Fruit fly (Drosophila melanogaster) whole organism, embryonic: ENCODE measurements around the gene shv.
A peak's percentile ranks its signal among the peaks of the same experiment; 100 is the strongest.

Experiments used
- Abd-B ChIP-seq: fragments of 200-800 bp; sonication (Bioruptor generic); optimal IDR thresholded peaks from 2 replicates; lab custom pipeline; 2018; ENCODE audit warnings: missing biosample characterization, mild to moderate bottlenecking, missing genetic modification characterization, moderate library complexity
- Atf6 ChIP-seq: fragments of 200-800 bp; sonication (Bioruptor generic); IDR thresholded peaks from 2 replicates; pipeline ENCODE4 v1.3.6; 2022; ENCODE audit warnings: missing biosample characterization, missing genetic modification characterization
- CG10321 ChIP-seq: fragments of 200-800 bp; sonication (Bioruptor generic); IDR thresholded peaks from 2 replicates; pipeline ENCODE4 v1.3.6; 2022; ENCODE audit warnings: missing biosample characterization, missing genetic modification characterization
- CG12744 ChIP-seq: fragments of 200-800 bp; sonication (Bioruptor generic); optimal IDR thresholded peaks from 2 replicates; lab custom pipeline; 2016; ENCODE audit warnings: missing biosample characterization, missing genetic modification characterization
- CG14965 ChIP-seq: fragments of 200-800 bp; sonication (Bioruptor generic); optimal IDR thresholded peaks from 2 replicates; lab custom pipeline; 2016; ENCODE audit warnings: missing biosample characterization, missing genetic modification characterization, borderline replicate concordance
- CG16779 ChIP-seq: fragments of 200-800 bp; sonication (Bioruptor generic); IDR thresholded peaks from 2 replicates; pipeline ENCODE4 v1.3.6; 2022; ENCODE audit warnings: missing biosample characterization, missing genetic modification characterization
- CG16813 ChIP-seq: fragments of 200-800 bp; sonication (Bioruptor generic); IDR thresholded peaks from 3 replicates; pipeline ENCODE4 v1.3.6; 2022; ENCODE audit warnings: missing biosample characterization, missing genetic modification characterization; ENCODE audit not compliant: partially characterized antibody
- CG17568 ChIP-seq: fragments of 200-800 bp; sonication (Bioruptor generic); optimal IDR thresholded peaks from 2 replicates; lab custom pipeline; 2018; ENCODE audit warnings: missing biosample characterization, mild to moderate bottlenecking, missing genetic modification characterization, moderate library complexity
- CG18262 ChIP-seq: fragments of 200-800 bp; optimal IDR thresholded peaks from 3 replicates; lab custom pipeline; 2019; ENCODE audit warnings: missing biosample characterization, mild to moderate bottlenecking, missing genetic modification characterization, moderate library complexity
- CG31388 ChIP-seq: fragments of 200-800 bp; sonication (Bioruptor generic); optimal IDR thresholded peaks from 2 replicates; lab custom pipeline; 2016; ENCODE audit warnings: missing biosample characterization, missing genetic modification characterization
- CG34224 ChIP-seq: fragments of 200-800 bp; sonication (Bioruptor generic); IDR thresholded peaks from 3 replicates; pipeline ENCODE4 v1.3.6; 2022; ENCODE audit warnings: missing biosample characterization, missing genetic modification characterization; ENCODE audit not compliant: partially characterized antibody
- CG3838 ChIP-seq: fragments of 200-800 bp; sonication (Bioruptor generic); optimal IDR thresholded peaks from 3 replicates; lab custom pipeline; 2016; ENCODE audit warnings: missing biosample characterization, missing genetic modification characterization
- CG6813 ChIP-seq: fragments of 200-800 bp; sonication (Bioruptor generic); optimal IDR thresholded peaks from 2 replicates; lab custom pipeline; 2017; ENCODE audit warnings: missing biosample characterization, missing genetic modification characterization, mild to moderate bottlenecking, moderate library complexity, missing genetic modification reagents
- CG8290 ChIP-seq, 3 experiments: fragments of 200-800 bp; sonication (Bioruptor generic); optimal IDR thresholded peaks; 2 replicates each; lab custom pipeline; 2016 to 2019; ENCODE audit warnings: missing biosample characterization in 3 of 3, missing genetic modification characterization in 3 of 3, mild to moderate bottlenecking in 2 of 3, moderate library complexity in 1 of 3
- ERR ChIP-seq: fragments of 200-800 bp; sonication (Bioruptor generic); optimal IDR thresholded peaks from 2 replicates; lab custom pipeline; 2016; ENCODE audit warnings: missing biosample characterization, missing genetic modification characterization
- Fer1 ChIP-seq: fragments of 200-800 bp; sonication (Bioruptor generic); optimal IDR thresholded peaks from 2 replicates; lab custom pipeline; 2017; ENCODE audit warnings: missing biosample characterization, mild to moderate bottlenecking, missing genetic modification characterization
- H2.0 ChIP-seq: fragments of 200-800 bp; sonication (Bioruptor generic); IDR thresholded peaks from 2 replicates; pipeline ENCODE4 v1.3.6; 2022; ENCODE audit warnings: missing biosample characterization, missing genetic modification characterization
- Lim3 ChIP-seq: fragments of 200-800 bp; sonication (Bioruptor generic); IDR thresholded peaks from 2 replicates; pipeline ENCODE4 v1.3.6; 2022; ENCODE audit warnings: missing biosample characterization, missing genetic modification characterization
- Med ChIP-seq: fragments of 200-800 bp; sonication (Bioruptor generic); peaks from one replicate; lab custom pipeline; 2016; ENCODE audit warnings: missing biosample characterization, missing genetic modification characterization, mild to moderate bottlenecking, inconsistent platforms, moderate library complexity
- Myb ChIP-seq: fragments of 200-800 bp; sonication (Bioruptor generic); optimal IDR thresholded peaks from 2 replicates; lab custom pipeline; 2016; ENCODE audit warnings: missing biosample characterization, missing genetic modification characterization
- NC2β ChIP-seq: fragments of 200-800 bp; sonication (Bioruptor generic); optimal IDR thresholded peaks from 2 replicates; lab custom pipeline; 2016; ENCODE audit warnings: missing biosample characterization, missing genetic modification characterization
- Neu2 ChIP-seq: fragments of 200-800 bp; sonication (Bioruptor generic); optimal IDR thresholded peaks from 3 replicates; lab custom pipeline; 2016; ENCODE audit warnings: missing biosample characterization, missing genetic modification characterization, borderline replicate concordance
- PHDP ChIP-seq: fragments of 200-800 bp; sonication (Bioruptor generic); optimal IDR thresholded peaks from 3 replicates; lab custom pipeline; 2018; ENCODE audit warnings: missing biosample characterization, mild to moderate bottlenecking, missing genetic modification characterization, moderate library complexity
- Sin3A ChIP-seq: fragments of >200 bp; optimal IDR thresholded peaks from 2 replicates; lab custom pipeline; 2018
- Xrp1 ChIP-seq: fragments of 200-800 bp; sonication (Bioruptor generic); IDR thresholded peaks from 2 replicates; pipeline ENCODE4 v1.3.6; 2022; ENCODE audit warnings: missing biosample characterization, missing genetic modification characterization
- ash1 ChIP-seq: fragments of 200-800 bp; sonication (Bioruptor generic); optimal IDR thresholded peaks from 2 replicates; lab custom pipeline; 2018; ENCODE audit warnings: missing biosample characterization, mild to moderate bottlenecking, missing genetic modification characterization
- az2 ChIP-seq: fragments of 200-800 bp; sonication (Bioruptor generic); optimal IDR thresholded peaks from 3 replicates; lab custom pipeline; 2016; ENCODE audit warnings: missing biosample characterization, missing genetic modification characterization
- bigmax ChIP-seq: fragments of 200-800 bp; sonication (Bioruptor generic); optimal IDR thresholded peaks from 2 replicates; lab custom pipeline; 2018; ENCODE audit warnings: missing biosample characterization, mild to moderate bottlenecking, missing genetic modification characterization
- bsh ChIP-seq, 2 experiments: fragments of 200-800 bp; sonication (Bioruptor generic); optimal IDR thresholded peaks; 2 replicates each; lab custom pipeline; 2017 to 2018; ENCODE audit warnings: mild to moderate bottlenecking in 2 of 2, missing biosample characterization in 2 of 2, missing genetic modification characterization in 2 of 2, moderate library complexity in 1 of 2
- danr ChIP-seq: fragments of 200-800 bp; sonication (Bioruptor generic); IDR thresholded peaks from 2 replicates; pipeline ENCODE4 v1.3.6; 2022; ENCODE audit warnings: missing biosample characterization, missing genetic modification characterization
- dimm ChIP-seq: fragments of 200-800 bp; sonication (Bioruptor generic); IDR thresholded peaks from 2 replicates; pipeline ENCODE4 v1.3.6; 2022; ENCODE audit warnings: missing biosample characterization, missing genetic modification characterization
- ind ChIP-seq: fragments of 200-800 bp; sonication (Bioruptor generic); optimal IDR thresholded peaks from 3 replicates; lab custom pipeline; 2016; ENCODE audit warnings: missing biosample characterization, missing genetic modification characterization
- insv ChIP-seq, 2 experiments: fragments of 200-800 bp; sonication (Bioruptor generic); optimal IDR thresholded peaks; 3 replicates each; lab custom pipeline; 2016 to 2018; ENCODE audit warnings: missing biosample characterization in 2 of 2, missing genetic modification characterization in 2 of 2
- ken ChIP-seq: fragments of 200-800 bp; sonication (Bioruptor generic); IDR thresholded peaks from 3 replicates; pipeline ENCODE4 v1.3.6; 2022; ENCODE audit warnings: missing biosample characterization, missing genetic modification characterization
- luna ChIP-seq: fragments of 200-800 bp; sonication (Bioruptor generic); optimal IDR thresholded peaks from 2 replicates; lab custom pipeline; 2016; ENCODE audit warnings: missing biosample characterization, missing genetic modification characterization
- nom ChIP-seq: fragments of 200-800 bp; sonication (Bioruptor generic); optimal IDR thresholded peaks from 2 replicates; lab custom pipeline; 2017; ENCODE audit warnings: missing biosample characterization, missing genetic modification characterization, mild to moderate bottlenecking, moderate library complexity, missing genetic modification reagents
- run ChIP-seq: fragments of 200-800 bp; sonication (Bioruptor generic); optimal IDR thresholded peaks from 3 replicates; lab custom pipeline; 2018; ENCODE audit warnings: missing biosample characterization, mild to moderate bottlenecking, missing genetic modification characterization
- salm ChIP-seq: fragments of 200-800 bp; sonication (Bioruptor generic); optimal IDR thresholded peaks from 2 replicates; lab custom pipeline; 2018; ENCODE audit warnings: missing biosample characterization, mild to moderate bottlenecking, missing genetic modification characterization
- sisA ChIP-seq: fragments of 200-800 bp; sonication (Bioruptor generic); IDR thresholded peaks from 2 replicates; pipeline ENCODE4 v1.3.6; 2022; ENCODE audit warnings: missing biosample characterization, missing genetic modification characterization
- slbo ChIP-seq: fragments of 200-800 bp; sonication (Bioruptor generic); IDR thresholded peaks from 2 replicates; pipeline ENCODE4 v1.3.6; 2022; ENCODE audit warnings: missing biosample characterization, missing genetic modification characterization
- tgo ChIP-seq: fragments of 200-800 bp; sonication (Bioruptor generic); IDR thresholded peaks from 3 replicates; pipeline ENCODE4 v1.3.6; 2022; ENCODE audit warnings: missing biosample characterization, missing genetic modification characterization
- tio ChIP-seq: fragments of 200-800 bp; sonication (Bioruptor generic); optimal IDR thresholded peaks from 2 replicates; lab custom pipeline; 2017; ENCODE audit warnings: missing biosample characterization, missing genetic modification characterization, inconsistent platforms
- tna ChIP-seq: fragments of 200-800 bp; sonication (Bioruptor generic); IDR thresholded peaks from 2 replicates; pipeline ENCODE4 v1.3.6; 2022; ENCODE audit warnings: missing biosample characterization, missing genetic modification characterization; ENCODE audit not compliant: partially characterized antibody
- toy ChIP-seq: fragments of 200-800 bp; sonication (Bioruptor generic); IDR thresholded peaks from 2 replicates; pipeline ENCODE4 v1.3.6; 2022; ENCODE audit warnings: missing biosample characterization, missing genetic modification characterization
- zfh1 ChIP-seq: fragments of 200-800 bp; sonication (Bioruptor generic); IDR thresholded peaks from 3 replicates; pipeline ENCODE4 v1.3.6; 2022; ENCODE audit warnings: missing biosample characterization, missing genetic modification characterization
- zfh2 ChIP-seq: fragments of 200-800 bp; sonication (Bioruptor generic); optimal IDR thresholded peaks from 2 replicates; lab custom pipeline; 2016; ENCODE audit warnings: missing biosample characterization, missing genetic modification characterization

Gene shv

DNA sequence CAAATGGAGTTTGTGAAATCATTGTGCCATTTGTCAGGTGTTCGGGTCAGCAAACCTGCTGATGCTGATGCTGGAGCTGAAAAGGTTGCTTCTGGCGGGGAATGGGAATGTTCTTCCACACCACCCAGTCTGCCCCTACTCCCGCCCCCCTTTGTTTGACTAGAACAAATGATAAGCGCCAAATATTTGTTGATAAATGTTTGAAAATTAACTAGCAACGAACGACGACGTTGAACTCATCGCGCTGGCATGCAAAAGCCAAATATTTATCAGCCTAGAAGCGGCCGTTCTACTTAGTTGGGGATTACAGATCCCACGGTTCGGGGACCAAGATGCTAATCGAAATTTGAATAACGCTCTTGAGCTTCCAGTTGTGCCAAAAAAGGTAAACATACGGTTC, 27.4 kb upstream of the shv start (continued):
- TF ChIP-seq ken (GFP tag; lab: Robert Waterston, UW) (no peak), Abd-B (GFP tag; lab: Kevin White, UChicago) (no peak), danr (GFP tag; lab: Robert Waterston, UW) (no peak), dimm (GFP tag; lab: Robert Waterston, UW) (no peak), NC2β (GFP tag; lab: Kevin White, UChicago) (no peak), CG18262 (tag; lab: Kevin White, UChicago) (no peak), CG3838 (GFP tag; lab: Kevin White, UChicago) (no peak), Fer1 (peak; percentile 21), bsh (GFP tag; optimal IDR thresholded peaks at IDR 0.05; lab: Kevin White, UChicago) (peak in 1 of 2 experiments; percentile 29), tio (GFP tag; lab: Kevin White, UChicago) (no peak)

DNA sequence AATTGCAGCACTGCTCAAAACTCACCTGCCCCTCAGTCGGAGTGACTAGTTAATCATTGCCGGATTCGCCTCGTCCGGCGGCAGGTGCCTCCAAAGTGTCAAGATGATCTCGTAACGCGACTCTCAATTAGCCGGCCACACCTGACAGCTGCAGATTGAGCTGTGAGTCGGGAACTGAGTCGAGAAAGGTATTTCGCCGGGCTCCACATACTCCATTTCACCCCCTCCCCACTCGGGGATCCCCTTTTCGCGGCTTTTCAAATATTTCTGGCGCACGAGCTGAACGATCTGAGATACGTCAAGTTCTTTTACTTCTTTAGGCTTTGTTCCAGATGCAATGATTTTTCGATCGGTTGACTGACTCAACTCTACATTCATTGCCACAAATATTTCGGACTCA, 26.5 kb upstream of the shv start:
- TF ChIP-seq CG16813 (GFP tag; lab: Robert Waterston, UW) (no peak), insv (GFP tag; optimal IDR thresholded peaks at IDR 0.05; lab: Kevin White, UChicago) (no peak), Med (GFP tag; lab: Kevin White, UChicago) (peak; percentile 17), PHDP (no peak)

DNA sequence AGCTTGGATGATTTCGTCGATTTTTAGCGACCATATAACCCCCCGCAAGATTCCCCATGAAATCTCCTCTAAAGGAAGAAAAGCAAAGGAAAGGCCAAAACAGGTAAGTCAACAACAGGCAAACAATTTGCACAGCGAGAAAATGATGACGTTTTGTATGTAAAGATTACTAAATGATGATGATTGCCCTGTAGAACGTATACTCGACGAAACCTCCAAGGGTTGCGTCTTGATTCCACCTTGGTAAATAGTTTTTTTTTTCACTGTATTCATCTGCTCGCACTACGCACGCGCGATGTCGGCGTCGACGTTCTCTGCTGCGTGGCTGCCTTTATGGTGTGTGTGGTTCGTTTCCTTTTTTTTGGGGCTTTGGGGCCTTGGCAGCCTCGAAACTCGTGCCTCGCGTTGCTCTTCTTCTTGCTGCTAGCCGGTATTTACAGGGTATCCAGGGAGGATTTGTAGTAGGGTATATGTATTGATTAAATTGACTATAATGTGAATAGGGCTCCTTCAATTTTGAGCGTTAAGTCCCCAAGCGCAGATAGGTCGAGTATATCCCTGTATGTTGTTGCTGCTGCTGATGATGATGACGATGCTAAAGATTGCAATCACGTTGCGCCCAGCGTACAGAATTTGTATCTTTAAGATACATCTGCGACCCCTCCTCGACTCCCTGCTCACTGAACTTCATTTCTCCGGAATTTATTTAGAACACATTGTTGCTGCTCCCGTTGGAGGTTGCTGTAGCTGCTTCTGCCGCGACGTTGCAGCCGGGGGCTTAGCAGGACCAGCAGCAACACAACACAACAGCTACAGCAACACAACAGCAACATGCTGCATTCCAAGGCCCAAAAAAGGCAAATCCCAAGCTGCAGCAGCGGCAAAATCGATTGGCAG, 25.3 kb upstream of the shv start:
- TF ChIP-seq bigmax (GFP tag; lab: Kevin White, UChicago), result no peak
- no peak for TF ChIP-seq Sin3A (lab: Kevin White, UChicago)
- no peak for TF ChIP-seq luna (GFP tag; lab: Kevin White, UChicago)
- TF ChIP-seq tna, result no peak
- no peak for TF ChIP-seq CG14965 (GFP tag; lab: Kevin White, UChicago)
- TF ChIP-seq CG10321 (GFP tag; lab: Robert Waterston, UW), result no peak
- no peak for TF ChIP-seq zfh2 (GFP tag; lab: Kevin White, UChicago)
- TF ChIP-seq Atf6 (GFP tag; lab: Robert Waterston, UW), result no peak
- peak; percentile 54; the same call in 1 of the 3 replicates for TF ChIP-seq zfh1
- TF ChIP-seq slbo (GFP tag; lab: Robert Waterston, UW), result peak; percentile 37
- TF ChIP-seq ERR (GFP tag; lab: Kevin White, UChicago), result no peak
- peak; percentile 16 for TF ChIP-seq az2 (GFP tag; lab: Kevin White, UChicago)
- TF ChIP-seq CG34224, result no peak
- TF ChIP-seq toy (GFP tag; lab: Robert Waterston, UW), result no peak
- peak; percentile 4 for TF ChIP-seq ind (GFP tag; lab: Kevin White, UChicago)
- TF ChIP-seq CG6813 (GFP tag; lab: Kevin White, UChicago), result peak; percentile 16
- TF ChIP-seq Xrp1, result peak; percentile 71
- TF ChIP-seq CG18262 (tag; lab: Kevin White, UChicago), result peak; percentile 22
- TF ChIP-seq nom (GFP tag; lab: Kevin White, UChicago), result peak; percentile 94
- TF ChIP-seq Myb (GFP tag; lab: Kevin White, UChicago), result no peak
- TF ChIP-seq Neu2 (GFP tag; lab: Kevin White, UChicago), result no peak
- no peak for TF ChIP-seq CG8290 (GFP tag; optimal IDR thresholded peaks at IDR 0.05; lab: Kevin White, UChicago)
- TF ChIP-seq CG8290 (tag; optimal IDR thresholded peaks at IDR 0.05; lab: Kevin White, UChicago), result no peak
- peak; percentile 28; the same call in 1 of the 3 replicates for TF ChIP-seq tgo (GFP tag; lab: Robert Waterston, UW)
- no peak for TF ChIP-seq run (tag; lab: Kevin White, UChicago)
- TF ChIP-seq salm, result no peak
- no peak for TF ChIP-seq CG31388
- no peak for TF ChIP-seq H2.0
- TF ChIP-seq sisA (GFP tag; lab: Robert Waterston, UW), result peak; percentile 35
- TF ChIP-seq ash1 (GFP tag; lab: Kevin White, UChicago), result no peak
- TF ChIP-seq Lim3 (GFP tag; lab: Robert Waterston, UW), result no peak
- TF ChIP-seq CG17568 (GFP tag; lab: Kevin White, UChicago), result no peak
- TF ChIP-seq CG16779 (GFP tag; lab: Robert Waterston, UW), result no peak
- no peak for TF ChIP-seq CG12744 (GFP tag; lab: Kevin White, UChicago)
